Worm (Caenorhabditis elegans): ENCODE results near the gene F10E9.2.
"Not testable (repeated sequence)": the region's sequence is repeated elsewhere in the genome, so short reads cannot be mapped to it uniquely, and the experiment has no call there.

Gene F10E9.2

DNA sequence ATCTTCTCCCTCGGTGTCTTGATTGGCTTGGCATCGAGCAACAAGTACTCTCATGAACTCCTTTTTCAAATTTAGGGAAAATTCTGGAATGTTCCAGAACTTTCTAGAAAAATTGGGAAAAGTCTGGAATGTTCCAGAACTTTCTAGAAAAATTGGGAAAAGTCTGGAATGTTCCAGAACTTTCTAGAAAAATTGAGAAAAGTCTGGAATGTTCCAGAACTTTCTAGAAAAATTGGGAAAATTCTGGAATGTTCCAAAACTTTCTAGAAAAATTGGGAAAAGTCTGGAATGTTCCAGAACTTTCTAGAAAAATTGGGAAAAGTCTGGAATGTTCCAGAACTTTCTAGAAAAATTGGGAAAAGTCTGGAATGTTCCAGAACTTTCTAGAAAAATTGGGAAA, 31.8 kb downstream of the F10E9.2 start, which contains the start of gene ZC262.7:
Gene ZC262.7 (minus strand): TSS at position 54 of the 400 bp plus-strand sequence.
- TF ChIP-seq sox-2 (GFP tag; IDR thresholded peaks at IDR 0.05); hlh-30 (tag; optimal IDR thresholded peaks at IDR 0.05; ENCODE audit: insufficient read depth); tbx-2 (tag; optimal IDR thresholded peaks at IDR 0.05): not testable (repeated sequence)

DNA sequence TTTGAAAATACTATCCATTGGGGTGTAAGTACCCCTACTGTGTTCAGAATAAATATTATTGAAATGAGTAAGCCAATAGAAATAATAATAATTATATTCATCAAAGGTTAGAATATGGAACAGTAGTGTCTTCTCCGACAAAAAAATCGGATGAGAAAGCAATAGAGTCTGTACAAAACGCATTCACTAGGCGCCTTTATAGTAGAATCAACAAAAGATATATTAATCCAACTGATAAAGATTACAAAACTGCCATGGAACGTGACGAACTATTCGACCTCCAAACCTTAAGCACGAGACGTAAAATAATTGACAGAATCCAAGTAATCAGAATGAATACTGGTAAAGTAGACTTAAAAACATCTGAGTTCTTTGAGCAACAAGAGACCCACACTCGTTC, 35.3 kb downstream of the F10E9.2 start, which contains the start of gene clc-29:
Gene clc-29 (minus strand): TSS at position 101 of the 400 bp plus-strand sequence.
- not testable (repeated sequence) for TF ChIP-seq ceh-18 (tag; optimal IDR thresholded peaks at IDR 0.05); hlh-13 (GFP tag; optimal IDR thresholded peaks at IDR 0.05); nhr-11 (tag; optimal IDR thresholded peaks at IDR 0.05)

DNA sequence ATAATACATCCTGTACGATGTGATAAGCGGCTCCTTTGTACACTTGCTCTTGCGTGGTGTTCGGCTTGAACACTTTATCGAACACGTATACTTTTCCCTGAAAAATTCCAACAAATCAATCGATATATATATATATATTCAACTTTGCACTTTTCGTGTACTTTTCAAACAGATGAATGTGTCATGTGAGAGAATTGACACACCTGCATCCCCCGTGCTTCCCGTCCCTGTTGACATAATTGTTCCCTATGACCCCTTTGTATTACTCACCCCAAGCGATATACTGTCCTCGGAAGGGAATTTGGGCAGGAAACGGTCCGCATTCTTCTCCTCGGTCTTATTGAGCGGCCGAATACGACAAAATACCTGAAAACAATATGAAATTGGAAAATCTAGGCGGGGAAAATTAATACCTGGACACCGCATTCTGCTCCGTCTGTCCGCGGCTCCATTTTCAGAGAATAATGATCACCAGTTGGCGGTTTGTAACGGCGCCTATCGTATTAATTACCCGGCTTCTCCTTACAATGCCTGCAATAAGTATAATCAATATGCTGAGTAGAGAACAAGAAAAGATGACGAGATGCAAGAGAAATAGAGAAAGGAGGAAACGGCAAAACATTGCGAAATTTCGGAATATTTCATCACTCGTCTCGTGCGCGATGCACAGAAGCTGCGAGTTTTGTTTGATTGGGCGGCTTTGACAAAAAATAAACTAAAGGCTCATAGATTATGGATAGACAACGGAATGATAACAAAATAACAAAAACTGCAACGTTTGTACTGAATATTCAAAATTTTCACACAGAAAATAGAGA, 42.4 kb downstream of the F10E9.2 start, which contains the start of gene unc-116:
Gene unc-116 (minus strand): TSS at position 531 of the 818 bp plus-strand sequence.
- peak; percentile 86 for TF ChIP-seq hlh-30 (tag; optimal IDR thresholded peaks at IDR 0.05; ENCODE audit: insufficient read depth)
- no peak for TF ChIP-seq C08G9.2 (tag; optimal IDR thresholded peaks at IDR 0.05)
- peak; percentile 47 for TF ChIP-seq ama-1 (optimal IDR thresholded peaks at IDR 0.05)
- no peak for TF ChIP-seq dve-1 (tag; optimal IDR thresholded peaks at IDR 0.05)
- TF ChIP-seq sox-2 (GFP tag; IDR thresholded peaks at IDR 0.05): peak; percentile 11; the same call in 1 of the 2 replicates
- peak; percentile 3 for TF ChIP-seq unc-42 (tag; optimal IDR thresholded peaks at IDR 0.05)
- peak; percentile 5 for TF ChIP-seq ceh-31 (tag; optimal IDR thresholded peaks at IDR 0.05)
- peak; percentile 44 for TF ChIP-seq ceh-48 (tag; optimal IDR thresholded peaks at IDR 0.05)
- TF ChIP-seq sox-4 (tag; optimal IDR thresholded peaks at IDR 0.05): no peak
- TF ChIP-seq nfya-1 (tag; optimal IDR thresholded peaks at IDR 0.05): peak; percentile 20
- TF ChIP-seq unc-55 (GFP tag; optimal IDR thresholded peaks at IDR 0.05): peak; percentile 59

DNA sequence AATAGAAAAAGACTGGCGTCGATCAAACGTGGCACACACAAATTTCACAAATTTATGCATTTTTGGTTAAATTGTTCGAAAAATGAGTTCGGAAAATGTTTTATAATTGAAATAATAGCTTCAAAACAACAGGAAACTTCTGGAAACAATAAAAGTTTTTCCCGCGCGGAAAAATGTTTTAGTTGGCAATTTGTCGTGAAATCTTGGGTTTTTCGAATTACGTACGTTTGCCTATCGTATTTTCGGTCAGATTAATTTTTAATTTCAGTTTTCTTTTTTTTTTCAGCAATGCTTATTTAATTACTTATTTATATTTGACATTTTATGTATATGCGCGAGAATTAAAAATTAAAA, 42.9 kb downstream of the F10E9.2 start:
- TF ChIP-seq unc-55 (GFP tag; optimal IDR thresholded peaks at IDR 0.05): no peak
- no peak for TF ChIP-seq C08G9.2 (tag; optimal IDR thresholded peaks at IDR 0.05)
- TF ChIP-seq pag-3 (tag; optimal IDR thresholded peaks at IDR 0.05; ENCODE audit: borderline replicate concordance): no peak
- TF ChIP-seq npax-4 (tag; optimal IDR thresholded peaks at IDR 0.05): no peak
- TF ChIP-seq F13H6.1 (tag; optimal IDR thresholded peaks at IDR 0.05): no peak
- TF ChIP-seq ahr-1 (tag; optimal IDR thresholded peaks at IDR 0.05): no peak
- TF ChIP-seq gmeb-2 (tag; optimal IDR thresholded peaks at IDR 0.05): no peak

DNA sequence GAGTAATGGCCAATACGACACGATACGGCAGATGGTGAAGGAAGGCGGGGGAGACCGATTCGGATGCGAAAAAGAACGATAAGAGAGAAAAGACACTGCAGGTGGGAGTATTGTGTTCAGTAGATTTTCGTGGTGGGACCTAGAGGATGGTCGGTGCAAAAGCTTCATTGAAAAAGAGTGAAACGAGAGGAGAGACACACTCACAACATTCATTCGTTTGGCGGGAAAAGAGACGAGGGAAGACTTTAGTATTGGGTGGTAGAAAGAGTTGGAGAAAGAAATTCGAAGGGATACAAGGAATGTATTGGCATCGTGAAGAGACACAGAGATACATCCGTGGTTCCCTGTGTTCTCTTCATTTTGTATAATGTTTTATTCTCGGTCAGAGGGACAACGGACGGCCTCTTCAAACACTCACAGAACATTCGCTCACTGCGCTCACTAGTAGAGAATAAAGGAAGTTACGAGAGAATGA, 44.0 kb downstream of the F10E9.2 start:
- TF ChIP-seq eyg-1 (tag; optimal IDR thresholded peaks at IDR 0.05) (peak; percentile 55), ceh-6 (GFP tag; optimal IDR thresholded peaks at IDR 0.05) (no peak), ceh-34 (tag; optimal IDR thresholded peaks at IDR 0.05) (peak; percentile 70), sox-2 (GFP tag; IDR thresholded peaks at IDR 0.05) (no peak; the same call in 1 of the 2 replicates), npax-4 (tag; optimal IDR thresholded peaks at IDR 0.05) (no peak), tbx-7 (tag; optimal IDR thresholded peaks at IDR 0.05) (peak; percentile 37), nhr-232 (tag; optimal IDR thresholded peaks at IDR 0.05) (no peak), sox-4 (tag; optimal IDR thresholded peaks at IDR 0.05) (no peak), madf-2 (tag; optimal IDR thresholded peaks at IDR 0.05) (no peak), unc-55 (GFP tag; optimal IDR thresholded peaks at IDR 0.05) (peak; percentile 14), ceh-31 (tag; optimal IDR thresholded peaks at IDR 0.05) (peak; percentile 85), lim-6 (tag; optimal IDR thresholded peaks at IDR 0.05) (no peak), syd-9 (tag; optimal IDR thresholded peaks at IDR 0.05) (peak; percentile 56), elt-2 (tag; optimal IDR thresholded peaks at IDR 0.05) (peak; percentile 14), rnt-1 (tag; optimal IDR thresholded peaks at IDR 0.05) (no peak), sdc-2 (tag; optimal IDR thresholded peaks at IDR 0.05) (peak; percentile 7), dve-1 (tag; optimal IDR thresholded peaks at IDR 0.05) (no peak), ceh-9 (tag; optimal IDR thresholded peaks at IDR 0.05) (no peak), ceh-2 (tag; optimal IDR thresholded peaks at IDR 0.05) (peak; percentile 39), hlh-8 (tag; optimal IDR thresholded peaks at IDR 0.05) (no peak), ref-2 (tag; optimal IDR thresholded peaks at IDR 0.05) (peak; percentile 26), ceh-14 (tag; optimal IDR thresholded peaks at IDR 0.05) (peak; percentile 37), ceh-45 (GFP tag; IDR thresholded peaks at IDR 0.05) (no peak), ets-4 (tag; optimal IDR thresholded peaks at IDR 0.05) (no peak), T23F11.4 (GFP tag; optimal IDR thresholded peaks at IDR 0.05) (no peak), pax-1 (tag; optimal IDR thresholded peaks at IDR 0.05) (no peak), hlh-30 (tag; optimal IDR thresholded peaks at IDR 0.05; ENCODE audit: insufficient read depth) (peak; percentile 10), mec-3 (tag; optimal IDR thresholded peaks at IDR 0.05; ENCODE audit: borderline replicate concordance) (no peak), tbx-2 (tag; optimal IDR thresholded peaks at IDR 0.05) (peak; percentile 60)

Measured in whole organism, late embryonic.